In genomic region chr3R:8715851-8716550, dm6 we compare ENCODE assay signal across 1 fruit fly cellular context.
TF ChIP-seq lines count a peak whose summit lies in the region.

Gene TMEM216, plus strand, starts transcription at chr3R:8716243.

TF ChIP-seq in whole organism, embryonic, 481 proteins besides CTCF, POLR2A, EP300 and RAD21 (continued from another document and continues in another):
- TF ChIP-seq CG11085 (GFP tag; IDR thresholded peaks at IDR 0.05; lab: Robert Waterston, UW) (no peak), CG12155 (GFP tag; optimal IDR thresholded peaks at IDR 0.05; lab: Kevin White, UChicago) (peak; percentile 4), trh (GFP tag; optimal IDR thresholded peaks at IDR 0.05; lab: Kevin White, UChicago) (no peak), cato (GFP tag; optimal IDR thresholded peaks at IDR 0.05; lab: Kevin White, UChicago; ENCODE audit: borderline replicate concordance) (no peak), Atf3 (GFP tag; optimal IDR thresholded peaks at IDR 0.05; lab: Kevin White, UChicago) (no peak), dpn (GFP tag; optimal IDR thresholded peaks at IDR 0.05; lab: Kevin White, UChicago) (peak in 1 of 2 experiments; percentile 6), NfI (GFP tag; optimal IDR thresholded peaks at IDR 0.05; lab: Kevin White, UChicago) (no peak), hb (GFP tag; IDR thresholded peaks at IDR 0.05; lab: Robert Waterston, UW; ENCODE audit: partially characterized antibody) (no peak), gem (tag; optimal IDR thresholded peaks at IDR 0.05; lab: Kevin White, UChicago) (no peak), Opbp (GFP tag; IDR thresholded peaks at IDR 0.05; lab: Robert Waterston, UW; ENCODE audit: partially characterized antibody) (0 out of 3 replicates have a peak, but pooled peaks have one; percentile 5), CG6254 (GFP tag; optimal IDR thresholded peaks at IDR 0.05; lab: Kevin White, UChicago) (no peak), CoRest (tag; optimal IDR thresholded peaks at IDR 0.05; lab: Kevin White, UChicago) (peak; percentile 50), CG6854 (GFP tag; optimal IDR thresholded peaks at IDR 0.05; lab: Kevin White, UChicago) (no peak), HLHmδ (GFP tag; optimal IDR thresholded peaks at IDR 0.05; lab: Kevin White, UChicago) (no peak), kay (GFP tag; optimal IDR thresholded peaks at IDR 0.05; lab: Kevin White, UChicago) (no peak), CG31388 (GFP tag; optimal IDR thresholded peaks at IDR 0.05; lab: Kevin White, UChicago) (no peak), trem (tag; optimal IDR thresholded peaks at IDR 0.05; lab: Kevin White, UChicago) (peak; percentile 65), bigmax (GFP tag; optimal IDR thresholded peaks at IDR 0.05; lab: Kevin White, UChicago) (peak; percentile 13), cwo (GFP tag; optimal IDR thresholded peaks at IDR 0.05; lab: Kevin White, UChicago) (no peak), CG31441 (GFP tag; IDR thresholded peaks at IDR 0.05; lab: Robert Waterston, UW) (no peak), tap (tag; optimal IDR thresholded peaks at IDR 0.05; lab: Kevin White, UChicago) (no peak), CG4282 (GFP tag; optimal IDR thresholded peaks at IDR 0.05; lab: Kevin White, UChicago) (no peak), bsh (GFP tag; optimal IDR thresholded peaks at IDR 0.05; lab: Kevin White, UChicago) (peak in 1 of 2 experiments; percentile 15), hkb (optimal IDR thresholded peaks at IDR 0.05; lab: Kevin White, UChicago) (no peak), hkb (GFP tag; IDR thresholded peaks at IDR 0.05; lab: Robert Waterston, UW) (no peak), jing (GFP tag; optimal IDR thresholded peaks at IDR 0.05; lab: Kevin White, UChicago) (no peak), org-1 (GFP tag; optimal IDR thresholded peaks at IDR 0.05; lab: Kevin White, UChicago) (no peak), CG17612 (GFP tag; IDR thresholded peaks at IDR 0.05; lab: Robert Waterston, UW) (no peak), Elba2 (GFP tag; optimal IDR thresholded peaks at IDR 0.05; lab: Kevin White, UChicago) (peak; percentile 83), CG10565 (GFP tag; optimal IDR thresholded peaks at IDR 0.05; lab: Kevin White, UChicago) (no peak), CG10274 (GFP tag; optimal IDR thresholded peaks at IDR 0.05; lab: Kevin White, UChicago) (no peak), repo (GFP tag; optimal IDR thresholded peaks at IDR 0.05; lab: Kevin White, UChicago) (no peak), chinmo (GFP tag; IDR thresholded peaks at IDR 0.05; lab: Robert Waterston, UW; ENCODE audit: partially characterized antibody) (peak; percentile 84; the same call in 1 of the 4 replicates), ara (GFP tag; IDR thresholded peaks at IDR 0.05; lab: Robert Waterston, UW) (no peak), CG2875 (GFP tag; optimal IDR thresholded peaks at IDR 0.05; lab: Kevin White, UChicago) (no peak), BEAF-32 (GFP tag; optimal IDR thresholded peaks at IDR 0.05; lab: Kevin White, UChicago) (peak; percentile 60), onecut (GFP tag; IDR thresholded peaks at IDR 0.05; lab: Robert Waterston, UW) (no peak), CG6765 (GFP tag; optimal IDR thresholded peaks at IDR 0.05; lab: Kevin White, UChicago) (no peak), sug (tag; optimal IDR thresholded peaks at IDR 0.05; lab: Kevin White, UChicago) (peak; percentile 29), sob (GFP tag; IDR thresholded peaks at IDR 0.05; lab: Robert Waterston, UW) (no peak), CG6791 (GFP tag; IDR thresholded peaks at IDR 0.05; lab: Robert Waterston, UW; ENCODE audit: partially characterized antibody) (no peak), CG2199 (GFP tag; IDR thresholded peaks at IDR 0.05; lab: Robert Waterston, UW) (no peak), tio (GFP tag; optimal IDR thresholded peaks at IDR 0.05; lab: Kevin White, UChicago) (no peak), wor (GFP tag; IDR thresholded peaks at IDR 0.05; lab: Robert Waterston, UW) (no peak), gcm2 (GFP tag; optimal IDR thresholded peaks at IDR 0.05; lab: Kevin White, UChicago) (no peak), HHEX (GFP tag; optimal IDR thresholded peaks at IDR 0.05; lab: Kevin White, UChicago) (no peak), sisA (GFP tag; IDR thresholded peaks at IDR 0.05; lab: Robert Waterston, UW) (no peak), vnd (GFP tag; IDR thresholded peaks at IDR 0.05; lab: Robert Waterston, UW; ENCODE audit: partially characterized antibody) (0 out of 3 replicates have a peak, but pooled peaks have one; percentile 34), CG2120 (GFP tag; optimal IDR thresholded peaks at IDR 0.05; lab: Kevin White, UChicago) (no peak), fd102C (GFP tag; optimal IDR thresholded peaks at IDR 0.05; lab: Kevin White, UChicago) (no peak), CG9437 (GFP tag; optimal IDR thresholded peaks at IDR 0.05; lab: Kevin White, UChicago) (no peak), Ptx1 (GFP tag; IDR thresholded peaks at IDR 0.05; lab: Robert Waterston, UW) (no peak), gcm (GFP tag; optimal IDR thresholded peaks at IDR 0.05; lab: Kevin White, UChicago) (no peak), CG14860 (GFP tag; IDR thresholded peaks at IDR 0.05; lab: Robert Waterston, UW; ENCODE audit: partially characterized antibody) (no peak; the same call in 2 of the 3 replicates), CG3407 (GFP tag; optimal IDR thresholded peaks at IDR 0.05; lab: Kevin White, UChicago) (no peak), nerfin-2 (GFP tag; IDR thresholded peaks at IDR 0.05; lab: Robert Waterston, UW; ENCODE audit: partially characterized antibody) (no peak), CG7839 (tag; optimal IDR thresholded peaks at IDR 0.05; lab: Kevin White, UChicago) (no peak), Usf (GFP tag; optimal IDR thresholded peaks at IDR 0.05; lab: Kevin White, UChicago) (no peak), az2 (GFP tag; optimal IDR thresholded peaks at IDR 0.05; lab: Kevin White, UChicago) (no peak), pfk (GFP tag; optimal IDR thresholded peaks at IDR 0.05; lab: Kevin White, UChicago) (no peak), sr (GFP tag; IDR thresholded peaks at IDR 0.05; lab: Robert Waterston, UW) (no peak), Ravus (GFP tag; IDR thresholded peaks at IDR 0.05; lab: Robert Waterston, UW) (no peak), hth (optimal IDR thresholded peaks at IDR 0.05; lab: Kevin White, UChicago) (no peak), CG30431 (GFP tag; optimal IDR thresholded peaks at IDR 0.05; lab: Kevin White, UChicago) (no peak), ash1 (GFP tag; optimal IDR thresholded peaks at IDR 0.05; lab: Kevin White, UChicago) (no peak), p53 (GFP tag; optimal IDR thresholded peaks at IDR 0.05; lab: Kevin White, UChicago) (no peak), gt (GFP tag; IDR thresholded peaks at IDR 0.05; lab: Robert Waterston, UW) (no peak), CG12942 (GFP tag; optimal IDR thresholded peaks at IDR 0.05; lab: Kevin White, UChicago) (no peak), D19A (tag; optimal IDR thresholded peaks at IDR 0.05; lab: Kevin White, UChicago) (no peak), Trl (optimal IDR thresholded peaks at IDR 0.05; lab: Kevin White, UChicago) (no peak), Trl (GFP tag; optimal IDR thresholded peaks at IDR 0.05; lab: Kevin White, UChicago) (no peak), Chrac-16 (GFP tag; optimal IDR thresholded peaks at IDR 0.05; lab: Kevin White, UChicago) (no peak), CG8089 (GFP tag; optimal IDR thresholded peaks at IDR 0.05; lab: Kevin White, UChicago) (no peak), CG11696 (GFP tag; IDR thresholded peaks at IDR 0.05; lab: Robert Waterston, UW) (no peak), YL-1 (GFP tag; optimal IDR thresholded peaks at IDR 0.05; lab: Kevin White, UChicago) (peak; percentile 90), CG12659 (GFP tag; optimal IDR thresholded peaks at IDR 0.05; lab: Kevin White, UChicago) (peak; percentile 80), CG43689 (GFP tag; IDR thresholded peaks at IDR 0.05; lab: Robert Waterston, UW) (no peak), z (GFP tag; IDR thresholded peaks at IDR 0.05; lab: Robert Waterston, UW) (no peak), Doc3 (GFP tag; IDR thresholded peaks at IDR 0.05; lab: Robert Waterston, UW; ENCODE audit: partially characterized antibody) (no peak; the same call in 2 of the 3 replicates), CG9876 (GFP tag; optimal IDR thresholded peaks at IDR 0.05; lab: Kevin White, UChicago) (no peak), CG6683 (GFP tag; optimal IDR thresholded peaks at IDR 0.05; lab: Kevin White, UChicago) (no peak), CG8281 (tag; optimal IDR thresholded peaks at IDR 0.05; lab: Kevin White, UChicago) (no peak), Eip74EF (GFP tag; optimal IDR thresholded peaks at IDR 0.05; lab: Kevin White, UChicago) (no peak), slp2 (GFP tag; optimal IDR thresholded peaks at IDR 0.05; lab: Kevin White, UChicago) (no peak), Neu2 (GFP tag; optimal IDR thresholded peaks at IDR 0.05; lab: Kevin White, UChicago; ENCODE audit: borderline replicate concordance) (no peak), Gsc (GFP tag; IDR thresholded peaks at IDR 0.05; lab: Robert Waterston, UW) (no peak), Adf1 (GFP tag; IDR thresholded peaks at IDR 0.05; lab: Robert Waterston, UW) (no peak), dmrt11E (tag; optimal IDR thresholded peaks at IDR 0.05; lab: Kevin White, UChicago) (peak; percentile 15), run (tag; optimal IDR thresholded peaks at IDR 0.05; lab: Kevin White, UChicago) (no peak), Bgb (GFP tag; IDR thresholded peaks at IDR 0.05; lab: Robert Waterston, UW; ENCODE audit: partially characterized antibody) (peak; percentile 30; the same call in 1 of the 2 replicates), gce (GFP tag; IDR thresholded peaks at IDR 0.05; lab: Robert Waterston, UW) (no peak), Optix (GFP tag; IDR thresholded peaks at IDR 0.05; lab: Robert Waterston, UW) (no peak), maf-S (GFP tag; optimal IDR thresholded peaks at IDR 0.05; lab: Kevin White, UChicago) (no peak), ftz-f1 (GFP tag; optimal IDR thresholded peaks at IDR 0.05; lab: Kevin White, UChicago) (no peak), ems (GFP tag; optimal IDR thresholded peaks at IDR 0.05; lab: Kevin White, UChicago) (no peak), tna (GFP tag; IDR thresholded peaks at IDR 0.05; lab: Robert Waterston, UW; ENCODE audit: partially characterized antibody) (no peak; the same call in 1 of the 2 replicates), tgo (GFP tag; IDR thresholded peaks at IDR 0.05; lab: Robert Waterston, UW) (no peak), MTF-1 (GFP tag; optimal IDR thresholded peaks at IDR 0.05; lab: Kevin White, UChicago; ENCODE audit: borderline replicate concordance) (peak; percentile 25), CG7745 (tag; optimal IDR thresholded peaks at IDR 0.05; lab: Kevin White, UChicago) (no peak), ssp (GFP tag; IDR thresholded peaks at IDR 0.05; lab: Robert Waterston, UW) (no peak), CG10462 (GFP tag; optimal IDR thresholded peaks at IDR 0.05; lab: Kevin White, UChicago) (no peak), fd96Cb (tag; optimal IDR thresholded peaks at IDR 0.05; lab: Kevin White, UChicago) (no peak), wek (GFP tag; optimal IDR thresholded peaks at IDR 0.05; lab: Kevin White, UChicago) (no peak), dan (GFP tag; IDR thresholded peaks at IDR 0.05; lab: Robert Waterston, UW) (no peak), Dad (GFP tag; optimal IDR thresholded peaks at IDR 0.05; lab: Kevin White, UChicago) (no peak), CG7271 (tag; optimal IDR thresholded peaks at IDR 0.05; lab: Kevin White, UChicago) (peak; percentile 10), CG13123 (GFP tag; optimal IDR thresholded peaks at IDR 0.05; lab: Kevin White, UChicago) (no peak), NFAT (GFP tag; IDR thresholded peaks at IDR 0.05; lab: Robert Waterston, UW) (no peak), Deaf1 (tag; optimal IDR thresholded peaks at IDR 0.05; lab: Kevin White, UChicago) (no peak), CG32767 (GFP tag; IDR thresholded peaks at IDR 0.05; lab: Robert Waterston, UW) (no peak), CG6689 (GFP tag; IDR thresholded peaks at IDR 0.05; lab: Robert Waterston, UW) (no peak), nerfin-1 (tag; optimal IDR thresholded peaks at IDR 0.05; lab: Kevin White, UChicago) (no peak), mirr (GFP tag; optimal IDR thresholded peaks at IDR 0.05; lab: Kevin White, UChicago) (no peak), Jarid2 (GFP tag; optimal IDR thresholded peaks at IDR 0.05; lab: Kevin White, UChicago) (no peak), Six4 (GFP tag; optimal IDR thresholded peaks at IDR 0.05; lab: Kevin White, UChicago) (no peak), Sox100B (GFP tag; optimal IDR thresholded peaks at IDR 0.05; lab: Kevin White, UChicago) (no peak), lmd (GFP tag; IDR thresholded peaks at IDR 0.05; lab: Robert Waterston, UW) (no peak), caup (GFP tag; optimal IDR thresholded peaks at IDR 0.05; lab: Kevin White, UChicago; ENCODE audit: severe bottlenecking) (no peak), Fer1 (GFP tag; optimal IDR thresholded peaks at IDR 0.05; lab: Kevin White, UChicago) (no peak), croc (GFP tag; conservative IDR thresholded peaks at IDR 0.05; lab: Robert Waterston, UW) (no peak), Sry-δ (GFP tag; optimal IDR thresholded peaks at IDR 0.05; lab: Kevin White, UChicago) (peak; percentile 61), CG11504 (tag; optimal IDR thresholded peaks at IDR 0.05; lab: Kevin White, UChicago) (no peak), btn (GFP tag; optimal IDR thresholded peaks at IDR 0.05; lab: Kevin White, UChicago) (no peak), HmgD (GFP tag; optimal IDR thresholded peaks at IDR 0.05; lab: Kevin White, UChicago) (no peak), Hey (tag; optimal IDR thresholded peaks at IDR 0.05; lab: Kevin White, UChicago) (no peak), CG9609 (GFP tag; optimal IDR thresholded peaks at IDR 0.05; lab: Kevin White, UChicago) (no peak), bbx (GFP tag; IDR thresholded peaks at IDR 0.05; lab: Robert Waterston, UW; ENCODE audit: partially characterized antibody) (peak; percentile 66), Dfd (GFP tag; optimal IDR thresholded peaks at IDR 0.05; lab: Kevin White, UChicago) (no peak), lov (optimal IDR thresholded peaks at IDR 0.05; lab: Kevin White, UChicago) (no peak), lov (GFP tag; IDR thresholded peaks at IDR 0.05; lab: Robert Waterston, UW) (no peak), Dip2 (GFP tag; IDR thresholded peaks at IDR 0.05; lab: Robert Waterston, UW) (no peak), Mes4 (GFP tag; optimal IDR thresholded peaks at IDR 0.05; lab: Kevin White, UChicago) (peak; percentile 2), eve (GFP tag; optimal IDR thresholded peaks at IDR 0.05; lab: Kevin White, UChicago) (no peak), CG4707 (GFP tag; optimal IDR thresholded peaks at IDR 0.05; lab: Kevin White, UChicago) (no peak), Hr3 (GFP tag; optimal IDR thresholded peaks at IDR 0.05; lab: Kevin White, UChicago) (peak; percentile 21), Myb (GFP tag; optimal IDR thresholded peaks at IDR 0.05; lab: Kevin White, UChicago) (peak; percentile 56)
